Worm (Caenorhabditis elegans) whole organism, late embryonic: ENCODE data around the gene F46F2.5.

ENCODE experiments used
- K09A11.1 ChIP-seq: sonication (generic microtip); optimal IDR thresholded peaks from 2 replicates; lab custom pipeline; 2017; ENCODE audit warnings: antibody characterized with exemption, mild to moderate bottlenecking, missing genetic modification characterization, missing compliant biosample characterization; ENCODE audit not compliant: insufficient read depth
- T23F11.4 ChIP-seq: fragments of 200-800 bp; sonication (Bioruptor generic); optimal IDR thresholded peaks from 2 replicates; lab custom pipeline; 2018; ENCODE audit warnings: mild to moderate bottlenecking, missing genetic modification characterization, missing compliant biosample characterization
- Y22D7AL.16 ChIP-seq: sonication (generic microtip); optimal IDR thresholded peaks from 2 replicates; lab custom pipeline; 2016; ENCODE audit warnings: missing genetic modification characterization, missing compliant biosample characterization
- ceh-14 ChIP-seq: sonication (generic microtip); optimal IDR thresholded peaks from 2 replicates; lab custom pipeline; 2016; ENCODE audit warnings: missing genotype, missing genetic modification characterization, missing compliant biosample characterization
- ceh-2 ChIP-seq: sonication (generic microtip); optimal IDR thresholded peaks from 2 replicates; lab custom pipeline; 2016; ENCODE audit warnings: missing genotype, missing genetic modification characterization, missing compliant biosample characterization
- ceh-22 ChIP-seq: sonication (generic microtip); optimal IDR thresholded peaks from 2 replicates; lab custom pipeline; 2017; ENCODE audit warnings: missing biosample characterization, missing genetic modification characterization
- ceh-24 ChIP-seq: sonication (generic microtip); optimal IDR thresholded peaks from 2 replicates; lab custom pipeline; 2016; ENCODE audit warnings: mild to moderate bottlenecking, missing genetic modification characterization, missing compliant biosample characterization
- ceh-30 ChIP-seq: fragments of 150-350 bp; optimal IDR thresholded peaks from 2 replicates; lab custom pipeline; 2014; ENCODE audit warnings: missing biosample characterization, missing genetic modification characterization
- ceh-31 ChIP-seq: sonication (generic microtip); optimal IDR thresholded peaks from 2 replicates; lab custom pipeline; 2016; ENCODE audit warnings: missing genetic modification characterization, missing compliant biosample characterization
- ceh-45 ChIP-seq: fragments of 200-800 bp; sonication (Bioruptor generic); IDR thresholded peaks from 2 replicates; pipeline ENCODE4 v1.3.6; 2022; ENCODE audit warnings: missing genetic modification reagents, missing genetic modification characterization, missing compliant biosample characterization
- ceh-48 ChIP-seq: sonication (generic microtip); optimal IDR thresholded peaks from 2 replicates; lab custom pipeline; 2016; ENCODE audit warnings: missing genetic modification characterization, inconsistent platforms, missing compliant biosample characterization
- che-1 ChIP-seq: sonication (generic microtip); optimal IDR thresholded peaks from 2 replicates; lab custom pipeline; 2016; ENCODE audit warnings: mild to moderate bottlenecking, missing genetic modification characterization, missing compliant biosample characterization
- ets-4 ChIP-seq: sonication (generic microtip); optimal IDR thresholded peaks from 2 replicates; lab custom pipeline; 2016; ENCODE audit warnings: missing genetic modification characterization, missing compliant biosample characterization
- fax-1 ChIP-seq: sonication (generic microtip); optimal IDR thresholded peaks from 2 replicates; lab custom pipeline; 2016; ENCODE audit warnings: missing genotype, missing genetic modification characterization, missing compliant biosample characterization
- fkh-10 ChIP-seq: fragments of 150-350 bp; optimal IDR thresholded peaks from 2 replicates; lab custom pipeline; 2014; ENCODE audit warnings: missing biosample characterization, missing genetic modification reagents, missing genetic modification characterization
- fkh-6 ChIP-seq: sonication (generic microtip); optimal IDR thresholded peaks from 2 replicates; lab custom pipeline; 2016; ENCODE audit warnings: missing genetic modification characterization, missing compliant biosample characterization
- hlh-13 ChIP-seq: fragments of 200-800 bp; sonication (Bioruptor generic); optimal IDR thresholded peaks from 2 replicates; lab custom pipeline; 2018; ENCODE audit warnings: mild to moderate bottlenecking, missing genetic modification characterization, missing compliant biosample characterization
- hlh-15 ChIP-seq: sonication (generic microtip); optimal IDR thresholded peaks from 2 replicates; lab custom pipeline; 2016; ENCODE audit warnings: missing genetic modification characterization, missing compliant biosample characterization
- hlh-30 ChIP-seq: sonication (generic microtip); optimal IDR thresholded peaks from 2 replicates; lab custom pipeline; 2017; ENCODE audit warnings: antibody characterized with exemption, missing genetic modification characterization, missing compliant biosample characterization; ENCODE audit not compliant: insufficient read depth
- hlh-6 ChIP-seq: sonication (generic microtip); optimal IDR thresholded peaks from 2 replicates; lab custom pipeline; 2016; ENCODE audit warnings: missing genotype, missing genetic modification characterization, missing compliant biosample characterization
- hlh-8 ChIP-seq: sonication (generic microtip); optimal IDR thresholded peaks from 2 replicates; lab custom pipeline; 2016; ENCODE audit warnings: missing genotype, missing genetic modification characterization, missing compliant biosample characterization
- lim-6 ChIP-seq: sonication (generic microtip); optimal IDR thresholded peaks from 2 replicates; lab custom pipeline; 2016; ENCODE audit warnings: missing genetic modification characterization, missing compliant biosample characterization
- lin-11 ChIP-seq: fragments of 200-800 bp; sonication (Bioruptor generic); optimal IDR thresholded peaks from 2 replicates; lab custom pipeline; 2018; ENCODE audit warnings: mild to moderate bottlenecking, missing genetic modification characterization, missing compliant biosample characterization
- madf-2 ChIP-seq: sonication (generic microtip); optimal IDR thresholded peaks from 2 replicates; lab custom pipeline; 2017; ENCODE audit warnings: missing genetic modification characterization, missing compliant biosample characterization
- mec-3 ChIP-seq: sonication (generic microtip); optimal IDR thresholded peaks from 2 replicates; lab custom pipeline; 2016; ENCODE audit warnings: borderline replicate concordance, missing genetic modification characterization, missing compliant biosample characterization
- nhr-11 ChIP-seq: fragments of 150-350 bp; optimal IDR thresholded peaks from 2 replicates; lab custom pipeline; 2014; ENCODE audit warnings: missing biosample characterization, missing genetic modification characterization
- npax-4 ChIP-seq: sonication (generic microtip); optimal IDR thresholded peaks from 2 replicates; lab custom pipeline; 2016; ENCODE audit warnings: missing genetic modification characterization, missing compliant biosample characterization
- pag-3 ChIP-seq: sonication (generic microtip); optimal IDR thresholded peaks from 2 replicates; lab custom pipeline; 2016; ENCODE audit warnings: missing compliant biosample characterization, missing genetic modification characterization, borderline replicate concordance
- pat-9 ChIP-seq: fragments of 200-800 bp; sonication (Bioruptor generic); optimal IDR thresholded peaks from 2 replicates; lab custom pipeline; 2018; ENCODE audit warnings: mild to moderate bottlenecking, missing genetic modification characterization, moderate library complexity, missing compliant biosample characterization
- pax-1 ChIP-seq: fragments of 150-350 bp; optimal IDR thresholded peaks from 2 replicates; lab custom pipeline; 2014; ENCODE audit warnings: missing biosample characterization, missing genetic modification characterization
- pha-2 ChIP-seq: sonication (generic microtip); optimal IDR thresholded peaks from 2 replicates; lab custom pipeline; 2017; ENCODE audit warnings: mild to moderate bottlenecking, missing genetic modification characterization, missing compliant biosample characterization
- pha-4 ChIP-seq: fragments of 150-350 bp; optimal IDR thresholded peaks from 2 replicates; lab custom pipeline; 2018; ENCODE audit warnings: missing biosample characterization, missing genetic modification reagents, missing genetic modification characterization
- pros-1 ChIP-seq: fragments of 150-350 bp; optimal IDR thresholded peaks from 2 replicates; lab custom pipeline; 2014; ENCODE audit warnings: missing biosample characterization, missing genetic modification reagents, missing genetic modification characterization
- rnt-1 ChIP-seq: sonication (generic microtip); optimal IDR thresholded peaks from 2 replicates; lab custom pipeline; 2016; ENCODE audit warnings: missing genetic modification characterization, missing compliant biosample characterization
- sox-2 ChIP-seq: fragments of 200-800 bp; sonication (Bioruptor generic); IDR thresholded peaks from 2 replicates; pipeline ENCODE4 v1.3.6; 2022; ENCODE audit warnings: missing genetic modification reagents, missing genetic modification characterization, missing compliant biosample characterization
- sox-4 ChIP-seq: sonication (generic microtip); optimal IDR thresholded peaks from 2 replicates; lab custom pipeline; 2017; ENCODE audit warnings: mild to moderate bottlenecking, missing genetic modification characterization, inconsistent platforms, missing compliant biosample characterization
- tbx-7 ChIP-seq: sonication (generic microtip); optimal IDR thresholded peaks from 2 replicates; lab custom pipeline; 2016; ENCODE audit warnings: missing genotype, missing genetic modification characterization, missing compliant biosample characterization
- unc-3 ChIP-seq, 2 experiments: fragments of 200-800 bp in 1 of 2; sonication (Bioruptor generic) in 1 of 2; sonication (generic microtip) in 1 of 2; conservative IDR thresholded peaks in 1 of 2; optimal IDR thresholded peaks in 1 of 2; 2 replicates each; pipeline versions ENCODE4 v1.3.6 to Lab custom; 2016 to 2022; ENCODE audit warnings: missing compliant biosample characterization in 2 of 2, missing genetic modification characterization in 2 of 2, missing genetic modification reagents in 1 of 2
- unc-42 ChIP-seq: sonication (generic microtip); optimal IDR thresholded peaks from 2 replicates; lab custom pipeline; 2016; ENCODE audit warnings: missing genotype, missing genetic modification characterization, missing compliant biosample characterization
- zip-5 ChIP-seq: sonication (generic microtip); optimal IDR thresholded peaks from 2 replicates; lab custom pipeline; 2016; ENCODE audit warnings: missing genetic modification characterization, missing compliant biosample characterization
- ztf-16 ChIP-seq: sonication (generic microtip); optimal IDR thresholded peaks from 2 replicates; lab custom pipeline; 2017; ENCODE audit warnings: missing genetic modification characterization, missing compliant biosample characterization

The F46F2.5 gene

DNA sequence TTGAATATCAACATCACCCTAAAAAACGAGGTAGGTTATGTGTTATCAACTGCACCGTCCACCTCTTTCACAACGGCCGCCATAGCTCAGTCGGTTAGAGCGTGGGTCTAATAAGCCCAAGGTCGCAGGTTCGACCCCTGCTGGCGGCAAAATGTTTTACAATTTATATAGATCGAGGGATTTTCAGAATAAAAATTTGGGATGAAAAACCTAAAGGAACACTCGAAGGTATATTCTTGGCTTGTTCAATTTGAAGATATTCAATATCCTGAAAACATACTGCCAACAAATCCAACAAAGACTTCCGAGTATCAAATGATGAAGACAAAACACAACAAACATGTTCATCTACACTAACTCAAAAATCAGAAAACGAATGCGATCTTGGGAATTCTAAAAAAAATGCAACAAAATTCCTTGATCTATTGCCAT, 34.9 kb downstream of the F46F2.5 start (continued):
- no peak for TF ChIP-seq ceh-22 (tag; lab: Kevin White, UChicago)
- TF ChIP-seq che-1 (tag; lab: Kevin White, UChicago), result peak; percentile 74
- peak; percentile 28 for TF ChIP-seq ceh-24
- 0 out of 2 replicates have a peak, but pooled peaks have one; percentile 31 for TF ChIP-seq unc-3 (GFP tag; conservative IDR thresholded peaks at IDR 0.05; lab: Robert Waterston, UW)
- peak; percentile 59 for TF ChIP-seq unc-3 (tag; optimal IDR thresholded peaks at IDR 0.05; lab: Kevin White, UChicago)
- peak; percentile 37 for TF ChIP-seq ceh-14 (tag; lab: Kevin White, UChicago)
- no peak for TF ChIP-seq hlh-15 (tag; lab: Kevin White, UChicago)
- no peak for TF ChIP-seq ceh-31 (tag; lab: Kevin White, UChicago)
- TF ChIP-seq pax-1 (tag; lab: Kevin White, UChicago), result no peak
- TF ChIP-seq pros-1 (tag; lab: Kevin White, UChicago), result no peak
- peak; percentile 15 for TF ChIP-seq Y22D7AL.16 (tag; lab: Kevin White, UChicago)
- TF ChIP-seq madf-2, result peak; percentile 44
- no peak for TF ChIP-seq mec-3 (tag; lab: Kevin White, UChicago)
- no peak for TF ChIP-seq lim-6 (tag; lab: Kevin White, UChicago)
- TF ChIP-seq fax-1 (tag; lab: Kevin White, UChicago), result peak; percentile 37
- TF ChIP-seq ceh-2 (tag; lab: Kevin White, UChicago), result peak; percentile 64
- no peak for TF ChIP-seq hlh-30 (tag; lab: Kevin White, UChicago)
- TF ChIP-seq T23F11.4, result peak; percentile 31
- TF ChIP-seq fkh-10 (GFP tag; lab: Kevin White, UChicago), result no peak
- TF ChIP-seq ceh-45 (GFP tag; lab: Robert Waterston, UW), result no peak
- peak; percentile 42 for TF ChIP-seq ceh-48 (tag; lab: Kevin White, UChicago)
- TF ChIP-seq pag-3 (tag; lab: Kevin White, UChicago), result no peak
- TF ChIP-seq ets-4 (tag; lab: Kevin White, UChicago), result no peak
- peak; percentile 75 for TF ChIP-seq hlh-6 (tag; lab: Kevin White, UChicago)
- peak; percentile 19 for TF ChIP-seq sox-4 (tag; lab: Kevin White, UChicago)
- peak; percentile 37 for TF ChIP-seq sox-2 (GFP tag; lab: Robert Waterston, UW)
- no peak for TF ChIP-seq unc-42 (tag; lab: Kevin White, UChicago)
- peak; percentile 63 for TF ChIP-seq pha-2 (tag; lab: Kevin White, UChicago)
- peak; percentile 69 for TF ChIP-seq lin-11
- TF ChIP-seq zip-5 (tag; lab: Kevin White, UChicago), result peak; percentile 38
- peak; percentile 23 for TF ChIP-seq ztf-16 (tag; lab: Kevin White, UChicago)
- peak; percentile 1 for TF ChIP-seq fkh-6 (tag; lab: Kevin White, UChicago)
- peak; percentile 79 for TF ChIP-seq pat-9 (tag; lab: Kevin White, UChicago)
- peak; percentile 66 for TF ChIP-seq hlh-13 (GFP tag; lab: Kevin White, UChicago)
- peak; percentile 37 for TF ChIP-seq npax-4 (tag; lab: Kevin White, UChicago)
- peak; percentile 5 for TF ChIP-seq hlh-8 (tag; lab: Kevin White, UChicago)

DNA sequence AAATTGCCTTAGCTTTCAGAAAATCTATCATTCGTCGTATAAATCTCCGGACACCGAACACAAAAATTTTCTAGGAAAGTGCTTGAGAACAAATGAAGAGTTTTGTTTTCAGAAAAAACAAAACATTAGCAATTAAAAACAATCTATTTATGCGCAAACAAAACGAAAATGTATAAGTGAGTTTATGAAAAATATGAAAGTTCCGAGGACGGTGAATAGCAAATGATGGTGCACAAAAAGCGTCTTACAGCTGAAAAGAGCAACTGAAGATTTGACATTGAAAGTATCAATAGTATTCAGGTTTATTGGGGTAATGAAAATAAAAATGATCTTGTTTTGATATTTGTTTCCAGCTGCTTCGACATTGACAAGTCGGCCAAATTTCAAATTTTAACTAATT, 37.5 kb downstream of the F46F2.5 start:
- TF ChIP-seq ceh-30 (tag; lab: Kevin White, UChicago) (no peak), tbx-7 (no peak), nhr-11 (tag; lab: Kevin White, UChicago) (no peak)

ce11 chrX:15302863-15303262, 40.3 kb downstream of the F46F2.5 start, which contains the start of gene ser-2:
ser-2 (minus strand) TSS chrX:15302963.
- no peak for TF ChIP-seq fkh-10 (GFP tag; lab: Kevin White, UChicago)
- no peak for TF ChIP-seq zip-5 (tag; lab: Kevin White, UChicago)
- no peak for TF ChIP-seq pha-2 (tag; lab: Kevin White, UChicago)
- no peak for TF ChIP-seq K09A11.1 (tag; lab: Kevin White, UChicago)
- TF ChIP-seq rnt-1 (tag; lab: Kevin White, UChicago), result no peak
- no peak for TF ChIP-seq hlh-6 (tag; lab: Kevin White, UChicago)
- no peak for TF ChIP-seq fax-1 (tag; lab: Kevin White, UChicago)
- no peak for TF ChIP-seq ceh-30 (tag; lab: Kevin White, UChicago)
- TF ChIP-seq pha-4 (tag; lab: Kevin White, UChicago), result no peak
